Fruit fly (Drosophila melanogaster) whole organism, wandering third instar larva: ENCODE measurements around the gene Sil1.

Experiments used
- CrebA ChIP-seq: fragments of 200-800 bp; sonication (Bioruptor generic); optimal IDR thresholded peaks from 2 replicates; lab custom pipeline; 2016; ENCODE audit warnings: missing biosample characterization, mild to moderate bottlenecking, missing genetic modification characterization, borderline replicate concordance
- Hr78 ChIP-seq: fragments of >200 bp; optimal IDR thresholded peaks from 2 replicates; lab custom pipeline; 2017; ENCODE audit warnings: missing biosample characterization, missing genetic modification characterization
- Vsx2 ChIP-seq: fragments of 200-300, 225-300 bp; sonication (Bioruptor generic); optimal IDR thresholded peaks from 2 replicates; lab custom pipeline; 2018; ENCODE audit warnings: missing biosample characterization, missing genetic modification characterization; ENCODE audit not compliant: partially characterized antibody
- foxo ChIP-seq, 2 experiments: fragments of 200-800 bp; sonication (Bioruptor generic); optimal IDR thresholded peaks; 2 replicates in 1 of 2; 3 replicates in 1 of 2; lab custom pipeline; 2016 to 2017; ENCODE audit warnings: missing biosample characterization in 2 of 2, missing genetic modification characterization in 2 of 2

- TF ChIP-seq foxo (GFP tag; optimal IDR thresholded peaks at IDR 0.05; lab: Kevin White, UChicago), result no peak
- no peak for TF ChIP-seq Hr78 (GFP tag; lab: Kevin White, UChicago)
- TF ChIP-seq CrebA (GFP tag; lab: Kevin White, UChicago), result no peak
- TF ChIP-seq Vsx2 (GFP tag; lab: Kevin White, UChicago), result no peak
Measured at dm6 chr3R:25225483-25225882, 9.8 kb downstream of the Sil1 start.
